Fruit fly (Drosophila melanogaster): ENCODE data around the gene CG1468.

DNA sequence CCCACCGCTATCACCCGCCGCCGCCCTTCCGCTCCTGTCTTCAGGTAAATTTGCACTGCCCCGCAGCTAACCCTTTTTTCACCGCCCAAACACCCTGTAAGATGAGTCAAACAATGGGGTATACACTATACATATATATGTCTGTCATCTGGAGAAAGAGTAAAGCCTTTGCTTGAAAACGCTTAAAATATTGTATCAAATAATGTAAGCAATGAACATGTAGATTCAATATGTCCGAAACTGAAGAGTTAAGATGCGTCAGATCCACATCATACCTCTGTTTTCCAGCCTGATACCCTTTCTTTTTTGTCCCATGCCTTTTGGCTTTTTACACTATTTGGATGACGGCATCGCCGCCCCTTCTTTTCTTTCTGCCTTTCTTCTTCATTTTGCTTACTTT lies 14.6 kb downstream of the CG1468 start:
- peak; percentile 62 for TF ChIP-seq ey (GFP tag; optimal IDR thresholded peaks at IDR 0.05)
- no peak for TF ChIP-seq Dif (GFP tag; optimal IDR thresholded peaks at IDR 0.05; ENCODE audit: partially characterized antibody)

Measured in whole organism, wandering third instar larva.